Fruit fly (Drosophila melanogaster) whole organism, embryonic: ENCODE data around the gene pHCl-1.

Experiments used
- Aef1 ChIP-seq: fragments of 200-800 bp; sonication (Bioruptor generic); IDR thresholded peaks from 3 replicates; pipeline ENCODE4 v1.3.6; 2022; ENCODE audit warnings: missing biosample characterization, missing genetic modification characterization
- Bgb ChIP-seq: fragments of 200-800 bp; sonication (Bioruptor generic); IDR thresholded peaks from 2 replicates; pipeline ENCODE4 v1.3.6; 2022; ENCODE audit warnings: missing biosample characterization, missing genetic modification characterization; ENCODE audit not compliant: partially characterized antibody
- BtbVII ChIP-seq: fragments of 200-800 bp; sonication (Bioruptor generic); optimal IDR thresholded peaks from 3 replicates; lab custom pipeline; 2017; ENCODE audit warnings: missing biosample characterization, mild to moderate bottlenecking, missing genetic modification characterization
- CG10209 ChIP-seq: fragments of 200-800 bp; sonication (Bioruptor generic); optimal IDR thresholded peaks from 3 replicates; lab custom pipeline; 2017; ENCODE audit warnings: missing biosample characterization, mild to moderate bottlenecking, missing genetic modification characterization, missing genetic modification reagents
- CG12391 ChIP-seq: fragments of 200-800 bp; sonication (Bioruptor generic); optimal IDR thresholded peaks from 3 replicates; lab custom pipeline; 2018; ENCODE audit warnings: missing biosample characterization, mild to moderate bottlenecking, missing genetic modification characterization, moderate library complexity
- CG13424 ChIP-seq: fragments of 200-800 bp; sonication (Bioruptor generic); optimal IDR thresholded peaks from 2 replicates; lab custom pipeline; 2019; ENCODE audit warnings: missing biosample characterization, mild to moderate bottlenecking, missing genetic modification characterization, moderate library complexity
- CG13894 ChIP-seq: fragments of 200-800 bp; sonication (Bioruptor generic); optimal IDR thresholded peaks from 3 replicates; lab custom pipeline; 2018; ENCODE audit warnings: missing biosample characterization, mild to moderate bottlenecking, missing genetic modification characterization, moderate library complexity
- CG14667 ChIP-seq: fragments of 200-800 bp; sonication (Bioruptor generic); IDR thresholded peaks from 2 replicates; pipeline ENCODE4 v1.3.6; 2022; ENCODE audit warnings: missing biosample characterization, missing genetic modification characterization
- CG14710 ChIP-seq: fragments of 200-800 bp; sonication (Bioruptor generic); optimal IDR thresholded peaks from 3 replicates; lab custom pipeline; 2019; ENCODE audit warnings: missing biosample characterization, mild to moderate bottlenecking, missing genetic modification characterization, moderate library complexity
- CG14860 ChIP-seq: fragments of 200-800 bp; sonication (Bioruptor generic); IDR thresholded peaks from 3 replicates; pipeline ENCODE4 v1.3.6; 2022; ENCODE audit warnings: missing biosample characterization, missing genetic modification characterization; ENCODE audit not compliant: partially characterized antibody
- CG15269 ChIP-seq: fragments of 200-800 bp; sonication (Bioruptor generic); optimal IDR thresholded peaks from 2 replicates; lab custom pipeline; 2018; ENCODE audit warnings: missing biosample characterization, mild to moderate bottlenecking, missing genetic modification characterization, moderate library complexity
- CG15514 ChIP-seq: fragments of 200-800 bp; sonication (Bioruptor generic); optimal IDR thresholded peaks from 3 replicates; lab custom pipeline; 2017; ENCODE audit warnings: missing biosample characterization, missing genetic modification characterization, mild to moderate bottlenecking, moderate library complexity, missing genetic modification reagents
- CG15696 ChIP-seq: fragments of 200-800 bp; sonication (Bioruptor generic); optimal IDR thresholded peaks from 2 replicates; lab custom pipeline; 2019; ENCODE audit warnings: missing biosample characterization, mild to moderate bottlenecking, missing genetic modification characterization, moderate library complexity
- CG1603 ChIP-seq: fragments of 200-800 bp; sonication (Bioruptor generic); optimal IDR thresholded peaks from 2 replicates; lab custom pipeline; 2019; ENCODE audit warnings: missing biosample characterization, mild to moderate bottlenecking, missing genetic modification characterization, moderate library complexity
- CG17568 ChIP-seq: fragments of 200-800 bp; sonication (Bioruptor generic); optimal IDR thresholded peaks from 2 replicates; lab custom pipeline; 2018; ENCODE audit warnings: missing biosample characterization, mild to moderate bottlenecking, missing genetic modification characterization, moderate library complexity
- CG2712 ChIP-seq: fragments of 200-800 bp; optimal IDR thresholded peaks from 3 replicates; lab custom pipeline; 2019; ENCODE audit warnings: missing biosample characterization, mild to moderate bottlenecking, missing genetic modification characterization, moderate library complexity
- CG3847 ChIP-seq: fragments of 200-800 bp; sonication (Bioruptor generic); IDR thresholded peaks from 2 replicates; pipeline ENCODE4 v1.3.6; 2022; ENCODE audit warnings: missing biosample characterization, missing genetic modification characterization
- CG4424 ChIP-seq: fragments of 200-800 bp; sonication (Bioruptor generic); optimal IDR thresholded peaks from 3 replicates; lab custom pipeline; 2016; ENCODE audit warnings: missing biosample characterization, missing genetic modification characterization
- CG5180 ChIP-seq: fragments of 200-800 bp; sonication (Bioruptor generic); optimal IDR thresholded peaks from 3 replicates; lab custom pipeline; 2017; ENCODE audit warnings: missing biosample characterization, missing genetic modification characterization, mild to moderate bottlenecking, moderate library complexity, missing genetic modification reagents
- CG6791 ChIP-seq: fragments of 200-800 bp; sonication (Bioruptor generic); IDR thresholded peaks from 3 replicates; pipeline ENCODE4 v1.3.6; 2022; ENCODE audit warnings: missing biosample characterization, missing genetic modification characterization; ENCODE audit not compliant: partially characterized antibody
- CG7556 ChIP-seq: fragments of 200-800 bp; sonication (Bioruptor generic); optimal IDR thresholded peaks from 2 replicates; lab custom pipeline; 2017; ENCODE audit warnings: missing biosample characterization, mild to moderate bottlenecking, missing genetic modification characterization
- CG8281 ChIP-seq: fragments of 200-800 bp; sonication (Bioruptor generic); optimal IDR thresholded peaks from 2 replicates; lab custom pipeline; 2018; ENCODE audit warnings: missing biosample characterization, mild to moderate bottlenecking, missing genetic modification characterization, moderate library complexity
- CG8478 ChIP-seq: fragments of >200 bp; optimal IDR thresholded peaks from 2 replicates; lab custom pipeline; 2018
- Gsc ChIP-seq: fragments of 200-800 bp; sonication (Bioruptor generic); IDR thresholded peaks from 2 replicates; pipeline ENCODE4 v1.3.6; 2022; ENCODE audit warnings: missing biosample characterization, missing genetic modification characterization
- MBD-R2 ChIP-seq: fragments of 200-800 bp; sonication (Bioruptor generic); IDR thresholded peaks from 2 replicates; pipeline ENCODE4 v1.3.6; 2022; ENCODE audit warnings: missing biosample characterization, missing genetic modification characterization
- MESR4 ChIP-seq: fragments of 200-800 bp; sonication (Bioruptor generic); optimal IDR thresholded peaks from 2 replicates; lab custom pipeline; 2018; ENCODE audit warnings: missing biosample characterization, mild to moderate bottlenecking, missing genetic modification characterization, moderate library complexity
- Scr ChIP-seq: fragments of 200-800 bp; sonication (Bioruptor generic); IDR thresholded peaks from 2 replicates; pipeline ENCODE4 v1.3.6; 2022; ENCODE audit warnings: missing biosample characterization, missing genetic modification characterization; ENCODE audit not compliant: partially characterized antibody
- Side ChIP-seq: fragments of 200-800 bp; sonication (Bioruptor generic); optimal IDR thresholded peaks from 2 replicates; lab custom pipeline; 2016; ENCODE audit warnings: missing biosample characterization, missing genetic modification characterization
- Tbp ChIP-seq: fragments of >200 bp; optimal IDR thresholded peaks from 2 replicates; lab custom pipeline; 2018; ENCODE audit warnings: missing biosample characterization, missing genetic modification characterization
- abd-A ChIP-seq: fragments of 200-800 bp; sonication (Bioruptor generic); optimal IDR thresholded peaks from 3 replicates; lab custom pipeline; 2019; ENCODE audit warnings: missing biosample characterization, mild to moderate bottlenecking, missing genetic modification characterization, moderate library complexity
- aop ChIP-seq: fragments of 200-800 bp; sonication (Bioruptor generic); IDR thresholded peaks from 2 replicates; pipeline ENCODE4 v1.3.6; 2022; ENCODE audit warnings: missing biosample characterization, missing genetic modification characterization
- ato ChIP-seq: fragments of 200-800 bp; sonication (Bioruptor generic); IDR thresholded peaks from 2 replicates; pipeline ENCODE4 v1.3.6; 2022; ENCODE audit warnings: missing biosample characterization, missing genetic modification characterization; ENCODE audit not compliant: partially characterized antibody
- caup ChIP-seq: fragments of 200-800 bp; sonication (Bioruptor generic); optimal IDR thresholded peaks from 3 replicates; lab custom pipeline; 2017; ENCODE audit warnings: missing biosample characterization, mild to moderate bottlenecking, missing genetic modification characterization, moderate library complexity; ENCODE audit not compliant: severe bottlenecking
- cg ChIP-seq: fragments of 200-800 bp; sonication (Bioruptor generic); optimal IDR thresholded peaks from 3 replicates; lab custom pipeline; 2019; ENCODE audit warnings: missing biosample characterization, mild to moderate bottlenecking, missing genetic modification characterization, moderate library complexity
- chinmo ChIP-seq: fragments of 200-800 bp; sonication (Bioruptor generic); IDR thresholded peaks from 4 replicates; pipeline ENCODE4 v1.3.6; 2022; ENCODE audit warnings: missing biosample characterization, missing genetic modification characterization; ENCODE audit not compliant: partially characterized antibody
- eve ChIP-seq, 2 experiments: fragments of >200 bp; optimal IDR thresholded peaks; 2 replicates each; lab custom pipeline; 2017; ENCODE audit warnings: missing biosample characterization in 2 of 2, missing genetic modification characterization in 2 of 2
- fd64A ChIP-seq: fragments of 200-800 bp; sonication (Bioruptor generic); optimal IDR thresholded peaks from 3 replicates; lab custom pipeline; 2018; ENCODE audit warnings: missing biosample characterization, mild to moderate bottlenecking, missing genetic modification characterization
- h ChIP-seq: fragments of >200 bp; optimal IDR thresholded peaks from 2 replicates; lab custom pipeline; 2017
- insv ChIP-seq, 2 experiments: fragments of 200-800 bp; sonication (Bioruptor generic); optimal IDR thresholded peaks; 3 replicates each; lab custom pipeline; 2016 to 2018; ENCODE audit warnings: missing biosample characterization in 2 of 2, missing genetic modification characterization in 2 of 2
- inv ChIP-seq: fragments of 200-800 bp; sonication (Bioruptor generic); IDR thresholded peaks from 2 replicates; pipeline ENCODE4 v1.3.6; 2022; ENCODE audit warnings: missing biosample characterization, missing genetic modification characterization; ENCODE audit not compliant: partially characterized antibody
- mam ChIP-seq: fragments of 200-800 bp; sonication (Bioruptor generic); optimal IDR thresholded peaks from 3 replicates; lab custom pipeline; 2016; ENCODE audit warnings: missing biosample characterization, missing genetic modification characterization
- ro ChIP-seq: fragments of 200-800 bp; sonication (Bioruptor generic); IDR thresholded peaks from 2 replicates; pipeline ENCODE4 v1.3.6; 2022; ENCODE audit warnings: missing biosample characterization, missing genetic modification characterization
- sens ChIP-seq: fragments of 200-800 bp; sonication (Bioruptor generic); peaks from one replicate; lab custom pipeline; 2016; ENCODE audit warnings: missing biosample characterization, missing genetic modification characterization
- trem ChIP-seq: fragments of 200-800 bp; optimal IDR thresholded peaks from 3 replicates; lab custom pipeline; 2019; ENCODE audit warnings: missing biosample characterization, mild to moderate bottlenecking, missing genetic modification characterization, moderate library complexity
- vnd ChIP-seq: fragments of 200-800 bp; sonication (Bioruptor generic); IDR thresholded peaks from 3 replicates; pipeline ENCODE4 v1.3.6; 2022; ENCODE audit warnings: missing biosample characterization, missing genetic modification characterization; ENCODE audit not compliant: partially characterized antibody
- vvl ChIP-seq: fragments of 200-800 bp; sonication (Bioruptor generic); IDR thresholded peaks from 2 replicates; pipeline ENCODE4 v1.3.6; 2022; ENCODE audit warnings: missing biosample characterization, missing genetic modification characterization
- zen ChIP-seq: fragments of 200-800 bp; sonication (Bioruptor generic); optimal IDR thresholded peaks from 3 replicates; lab custom pipeline; 2018; ENCODE audit warnings: missing biosample characterization, mild to moderate bottlenecking, missing genetic modification characterization, moderate library complexity
- zen2 ChIP-seq: fragments of 200-800 bp; sonication (Bioruptor generic); IDR thresholded peaks from 3 replicates; pipeline ENCODE4 v1.3.6; 2022; ENCODE audit warnings: missing biosample characterization, missing genetic modification characterization; ENCODE audit not compliant: partially characterized antibody

pHCl-1 gene

DNA sequence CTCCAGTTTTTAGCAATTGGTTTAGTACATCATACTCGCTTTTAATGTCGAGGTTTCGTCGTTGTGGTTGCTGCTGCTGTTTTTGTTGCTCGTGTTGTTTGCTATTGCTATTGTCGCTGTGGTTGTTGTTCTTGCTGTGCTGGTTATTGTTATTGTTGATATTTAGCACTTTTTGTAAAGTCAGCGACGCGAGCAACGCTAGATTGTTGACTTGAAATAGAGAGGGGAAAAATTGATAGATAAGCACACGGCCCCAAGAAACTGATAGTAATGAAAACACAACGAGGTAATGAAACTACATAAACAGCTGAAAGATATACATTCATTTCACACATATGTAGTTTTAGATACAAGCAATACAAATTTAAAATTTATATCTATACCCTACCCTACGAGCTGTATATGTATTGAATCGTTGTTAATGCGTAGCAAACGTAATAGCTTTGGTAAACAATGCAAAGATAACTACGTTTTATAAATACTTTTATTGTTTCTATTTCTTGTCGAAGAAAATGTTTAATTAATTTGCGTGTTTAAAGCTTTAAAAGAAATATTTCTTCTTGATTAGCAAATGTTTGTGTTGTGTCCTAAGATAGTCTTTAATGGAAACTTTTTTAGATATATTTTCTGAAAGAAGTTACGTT lies 74.9 kb downstream of the pHCl-1 start (continued):
- TF ChIP-seq sens: peak; percentile 23
- TF ChIP-seq CG15269 (tag; lab: Kevin White, UChicago): peak; percentile 34
- peak; percentile 17 for TF ChIP-seq CG13424
- TF ChIP-seq caup (GFP tag; lab: Kevin White, UChicago): peak; percentile 26
- TF ChIP-seq CG13894 (tag; lab: Kevin White, UChicago): peak; percentile 11
- peak; percentile 23; the same call in 1 of the 3 replicates for TF ChIP-seq Aef1
- no peak for TF ChIP-seq CG3847 (GFP tag; lab: Robert Waterston, UW)
- peak; percentile 61 for TF ChIP-seq CG8281 (tag; lab: Kevin White, UChicago)
- no peak for TF ChIP-seq CG5180
- TF ChIP-seq CG2712 (tag; lab: Kevin White, UChicago): peak; percentile 14
- peak; percentile 27 for TF ChIP-seq CG17568 (GFP tag; lab: Kevin White, UChicago)
- TF ChIP-seq CG15514: peak; percentile 35
- TF ChIP-seq mam (GFP tag; lab: Kevin White, UChicago): no peak
- TF ChIP-seq CG7556 (GFP tag; lab: Kevin White, UChicago): no peak
- peak; percentile 19 for TF ChIP-seq fd64A

DNA sequence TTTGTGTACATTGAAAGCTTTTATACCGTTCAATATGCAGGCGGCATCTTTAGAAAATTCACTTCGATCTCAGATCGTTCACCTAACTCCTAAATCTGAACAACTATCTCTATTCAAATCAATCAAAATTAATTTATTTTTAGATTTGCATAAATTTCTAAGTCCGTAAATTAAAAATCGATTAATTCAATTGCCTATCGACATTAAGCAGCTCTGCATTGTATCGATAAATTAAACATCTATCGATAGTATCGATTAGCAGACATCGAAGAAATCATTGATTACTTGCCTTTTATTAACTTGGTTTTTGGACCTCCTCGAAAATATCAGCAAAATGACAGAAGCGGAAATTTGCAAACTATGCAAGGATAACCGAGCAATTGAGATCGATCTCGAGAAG lies 82.1 kb downstream of the pHCl-1 start, which contains the start of gene CkIIalpha-i1:
Gene CkIIalpha-i1, plus strand, starts transcription at position 266 of the 400 bp plus-strand sequence.
- TF ChIP-seq CG15696 (tag; lab: Kevin White, UChicago): no peak
- peak; percentile 22 for TF ChIP-seq trem (tag; lab: Kevin White, UChicago)
- TF ChIP-seq Side (GFP tag; lab: Kevin White, UChicago): no peak
- TF ChIP-seq CG6791 (GFP tag; lab: Robert Waterston, UW): peak; percentile 99
- TF ChIP-seq chinmo (GFP tag; lab: Robert Waterston, UW): peak; percentile 87
- TF ChIP-seq Aef1: no peak
- TF ChIP-seq zen2 (GFP tag; lab: Robert Waterston, UW): peak; percentile 97; the same call in 2 of the 3 replicates
- TF ChIP-seq CG14710: peak; percentile 11
- peak; percentile 8 for TF ChIP-seq zen (tag; lab: Kevin White, UChicago)
- no peak for TF ChIP-seq Gsc (GFP tag; lab: Robert Waterston, UW)
- TF ChIP-seq h: no peak
- peak; percentile 94 for TF ChIP-seq Scr (GFP tag; lab: Robert Waterston, UW)
- peak; percentile 99 for TF ChIP-seq CG14860 (GFP tag; lab: Robert Waterston, UW)
- TF ChIP-seq ato: peak; percentile 99
- TF ChIP-seq CG8478 (lab: Kevin White, UChicago): no peak
- no peak for TF ChIP-seq CG14667
- TF ChIP-seq aop (GFP tag; lab: Robert Waterston, UW): no peak
- no peak for TF ChIP-seq insv (GFP tag; optimal IDR thresholded peaks at IDR 0.05; lab: Kevin White, UChicago)
- TF ChIP-seq CG1603 (tag; lab: Kevin White, UChicago): peak; percentile 26
- TF ChIP-seq MESR4 (GFP tag; lab: Kevin White, UChicago): peak; percentile 6
- no peak for TF ChIP-seq CG4424 (GFP tag; lab: Kevin White, UChicago)
- TF ChIP-seq Bgb (GFP tag; lab: Robert Waterston, UW): peak; percentile 96
- no peak for TF ChIP-seq cg (GFP tag; lab: Kevin White, UChicago)
- TF ChIP-seq Tbp (GFP tag; lab: Kevin White, UChicago): no peak
- peak; percentile 97 for TF ChIP-seq vnd (GFP tag; lab: Robert Waterston, UW)
- TF ChIP-seq eve (GFP tag; optimal IDR thresholded peaks at IDR 0.05; lab: Kevin White, UChicago): peak in 1 of 2 experiments; percentile 57
- TF ChIP-seq BtbVII (GFP tag; lab: Kevin White, UChicago): no peak
- no peak for TF ChIP-seq abd-A (tag; lab: Kevin White, UChicago)
- TF ChIP-seq CG12391: peak; percentile 36
- peak; percentile 58 for TF ChIP-seq MBD-R2 (GFP tag; lab: Robert Waterston, UW)
- peak; percentile 77 for TF ChIP-seq inv (GFP tag; lab: Robert Waterston, UW)
- TF ChIP-seq vvl (GFP tag; lab: Robert Waterston, UW): peak; percentile 53
- no peak for TF ChIP-seq CG10209
- TF ChIP-seq ro (GFP tag; lab: Robert Waterston, UW): no peak
